Fruit fly (Drosophila melanogaster): ENCODE data around the gene CG11294.

- TF ChIP-seq ttk (optimal IDR thresholded peaks at IDR 0.05) (no peak), insv (optimal IDR thresholded peaks at IDR 0.05) (no peak)
These were observed 824 bp upstream of the CG11294 start for dm6 chrX:8694066-8694822.
